Worm (Caenorhabditis elegans): ENCODE measurements around the gene D1086.3.

D1086.3 gene

DNA sequence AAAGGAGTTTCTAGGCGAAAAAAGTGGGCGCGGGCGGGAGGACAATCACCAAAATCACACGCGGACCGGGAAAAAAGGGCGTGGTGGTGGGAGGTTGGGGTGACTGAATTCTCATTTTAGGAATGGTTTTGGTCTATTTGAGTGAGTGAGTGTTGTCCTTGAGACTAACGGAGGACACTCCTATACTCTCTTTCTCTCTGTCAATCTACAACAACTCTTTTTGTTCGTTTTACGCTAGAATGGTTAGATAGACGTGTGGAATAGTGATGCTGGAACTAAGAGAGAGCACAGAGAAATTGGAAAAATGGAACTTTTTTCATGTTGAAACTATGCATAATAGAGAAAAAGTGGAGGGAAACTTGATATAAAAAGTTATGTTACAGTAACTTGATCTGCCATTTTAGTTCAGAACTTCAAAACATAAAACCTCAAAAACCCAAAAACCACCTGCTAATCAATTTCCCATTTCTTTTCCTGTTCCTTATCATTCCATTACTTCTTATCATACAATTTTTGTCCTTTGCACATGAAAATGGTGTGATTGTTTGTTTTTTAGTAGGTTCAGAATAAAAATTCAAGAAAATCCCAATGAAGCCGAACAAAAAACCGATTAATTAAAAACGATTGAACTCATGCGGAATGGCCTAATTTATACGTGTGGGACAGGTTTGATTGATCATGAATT lies 42.3 kb downstream of the D1086.3 start (continued):
- TF ChIP-seq ztf-4 (tag; optimal IDR thresholded peaks at IDR 0.05) = no peak

DNA sequence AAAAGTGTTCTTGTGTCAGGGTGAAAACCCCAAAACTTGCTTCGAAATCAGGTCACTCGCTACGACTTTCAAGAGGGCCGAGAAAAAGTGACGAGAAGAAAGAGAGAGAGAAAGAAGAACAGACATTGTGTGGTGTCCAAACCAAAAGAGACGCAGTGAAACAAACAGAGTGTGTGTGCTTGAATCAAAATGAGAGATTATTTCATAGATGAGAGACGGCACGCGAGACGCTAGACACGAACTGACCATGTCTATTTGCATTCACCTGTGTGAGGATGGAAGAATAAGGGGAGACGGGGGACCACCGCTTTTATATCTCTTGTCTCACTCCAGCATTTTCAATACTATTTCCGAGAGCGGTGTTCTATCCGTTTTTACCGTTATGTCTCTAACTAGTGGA lies 43.6 kb downstream of the D1086.3 start:
- TF ChIP-seq xbp-1 (tag; optimal IDR thresholded peaks at IDR 0.05) = peak; percentile 46
- no peak for TF ChIP-seq unc-86 (tag; optimal IDR thresholded peaks at IDR 0.05)
- no peak for TF ChIP-seq hlh-4 (tag; optimal IDR thresholded peaks at IDR 0.05)
- TF ChIP-seq lin-15B (tag; optimal IDR thresholded peaks at IDR 0.05) = no peak
- peak; percentile 49 to 68 (median 50) for TF ChIP-seq ceh-82 (tag; optimal IDR thresholded peaks at IDR 0.05)
- TF ChIP-seq hpl-2 (GFP tag; optimal IDR thresholded peaks at IDR 0.05) = no peak
- peak; percentile 24 for TF ChIP-seq lir-3 (tag; optimal IDR thresholded peaks at IDR 0.05; ENCODE audit: poor library complexity)
- TF ChIP-seq nhr-28 (tag; optimal IDR thresholded peaks at IDR 0.05) = no peak
- TF ChIP-seq C34B4.2 (tag; optimal IDR thresholded peaks at IDR 0.05) = no peak
- TF ChIP-seq mef-2 (tag; optimal IDR thresholded peaks at IDR 0.05) = peak; percentile 24
- peak; percentile 82 for TF ChIP-seq nhr-20 (tag; optimal IDR thresholded peaks at IDR 0.05)
- TF ChIP-seq efl-3 (GFP tag; optimal IDR thresholded peaks at IDR 0.05) = no peak
- TF ChIP-seq dsc-1 (tag; optimal IDR thresholded peaks at IDR 0.05) = no peak
- no peak for TF ChIP-seq zip-4 (GFP tag; optimal IDR thresholded peaks at IDR 0.05)
- peak; percentile 30 for TF ChIP-seq rnt-1 (tag; optimal IDR thresholded peaks at IDR 0.05)
- TF ChIP-seq isw-1 (GFP tag; IDR thresholded peaks at IDR 0.05) = no peak; the same call in 1 of the 2 replicates
- peak; percentile 61 for TF ChIP-seq mep-1 (tag; optimal IDR thresholded peaks at IDR 0.05)
- peak; percentile 82 for TF ChIP-seq snu-23 (GFP tag; optimal IDR thresholded peaks at IDR 0.05)
- TF ChIP-seq mdl-1 (tag; optimal IDR thresholded peaks at IDR 0.05) = peak in 1 of 2 experiments; percentile 89
- no peak for TF ChIP-seq unc-30 (tag; optimal IDR thresholded peaks at IDR 0.05)
- TF ChIP-seq ztf-11 (tag; optimal IDR thresholded peaks at IDR 0.05) = peak in 1 of 2 experiments; percentile 2
- no peak for TF ChIP-seq ceh-88 (GFP tag; IDR thresholded peaks at IDR 0.05)
- TF ChIP-seq nhr-12 (tag; optimal IDR thresholded peaks at IDR 0.05) = no peak
- TF ChIP-seq fkh-8 (tag; optimal IDR thresholded peaks at IDR 0.05) = peak; percentile 40
- TF ChIP-seq mab-9 (GFP tag; IDR thresholded peaks at IDR 0.05) = no peak
- TF ChIP-seq skn-1 (tag; optimal IDR thresholded peaks at IDR 0.05) = peak; percentile 70
- no peak for TF ChIP-seq ceh-90 (tag; optimal IDR thresholded peaks at IDR 0.05)
- peak; percentile 60 to 72 for TF ChIP-seq efl-1 (optimal IDR thresholded peaks at IDR 0.05)
- TF ChIP-seq efl-1 (GFP tag; optimal IDR thresholded peaks at IDR 0.05 in 1 of 2) = peak; percentile 16 to 94
- no peak for TF ChIP-seq sptf-1 (tag; optimal IDR thresholded peaks at IDR 0.05)
- TF ChIP-seq nhr-77 (tag; optimal IDR thresholded peaks at IDR 0.05) = peak; percentile 82
- TF ChIP-seq aly-2 (tag; optimal IDR thresholded peaks at IDR 0.05) = no peak
- no peak for TF ChIP-seq unc-130 (tag; optimal IDR thresholded peaks at IDR 0.05)
- TF ChIP-seq tlp-1 (tag; optimal IDR thresholded peaks at IDR 0.05) = no peak
- no peak for TF ChIP-seq grh-1 (GFP tag; IDR thresholded peaks at IDR 0.05)
- no peak for TF ChIP-seq ets-5 (GFP tag; IDR thresholded peaks at IDR 0.05)
- TF ChIP-seq jun-1 (tag; optimal IDR thresholded peaks at IDR 0.05) = peak; percentile 65
- TF ChIP-seq nhr-71 (tag; optimal IDR thresholded peaks at IDR 0.05) = peak; percentile 79
- peak; percentile 25 for TF ChIP-seq elt-2 (tag; optimal IDR thresholded peaks at IDR 0.05)
- peak; percentile 63 for TF ChIP-seq lin-13 (GFP tag; optimal IDR thresholded peaks at IDR 0.05)
- peak; percentile 65 for TF ChIP-seq ceh-8 (GFP tag; optimal IDR thresholded peaks at IDR 0.05)
- peak in 2 of 6 experiments; percentile 72 to 83 for TF ChIP-seq elt-3 (tag; optimal IDR thresholded peaks at IDR 0.05)
- TF ChIP-seq ces-1 (GFP tag; optimal IDR thresholded peaks at IDR 0.05) = no peak
- peak; percentile 65 for TF ChIP-seq pax-3 (tag; optimal IDR thresholded peaks at IDR 0.05)
- peak; percentile 62 for TF ChIP-seq swsn-7 (tag; optimal IDR thresholded peaks at IDR 0.05)
- no peak for TF ChIP-seq nhr-11 (tag; optimal IDR thresholded peaks at IDR 0.05)
- peak; percentile 4 to 52 (median 42) for TF ChIP-seq dpl-1 (GFP tag; optimal IDR thresholded peaks at IDR 0.05)
- no peak for TF ChIP-seq ceh-63 (GFP tag; optimal IDR thresholded peaks at IDR 0.05)
- TF ChIP-seq lin-35 (GFP tag; optimal IDR thresholded peaks at IDR 0.05) = peak; percentile 42 to 75
